3 worm cellular contexts compared by ENCODE assay signal in the genomic region with DNA sequence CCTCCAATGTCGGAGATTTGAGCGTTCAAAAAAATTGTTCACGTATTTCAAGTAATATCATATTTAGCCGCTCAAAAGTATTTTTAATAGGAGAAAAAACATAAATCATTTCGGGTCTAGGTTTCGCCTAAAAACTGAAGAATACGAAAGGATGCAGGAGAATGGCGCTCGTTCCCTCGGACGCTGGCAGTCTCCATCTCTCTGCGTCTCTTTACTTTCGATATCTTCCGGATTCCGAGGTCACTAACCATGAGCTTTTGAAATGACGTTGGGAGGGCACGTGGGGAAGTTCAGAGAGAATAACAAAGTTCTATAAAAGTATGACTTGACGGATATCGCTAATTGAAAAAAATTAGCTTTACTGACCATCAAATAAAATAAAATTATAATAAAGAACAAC.
TF ChIP-seq lines count a peak whose summit lies in the region.

No protein-coding gene starts in this region.

TF ChIP-seq in whole organism, L1 larva, 84 proteins besides CTCF, POLR2A, EP300 and RAD21 (continued from another document):
- TF ChIP-seq ceh-88 (GFP tag; IDR thresholded peaks at IDR 0.05; lab: Robert Waterston, UW) (no peak), nhr-71 (tag; optimal IDR thresholded peaks at IDR 0.05; lab: Kevin White, UChicago) (peak; percentile 47), ceh-63 (GFP tag; optimal IDR thresholded peaks at IDR 0.05; lab: Kevin White, UChicago) (no peak), lsy-2 (tag; optimal IDR thresholded peaks at IDR 0.05; lab: Kevin White, UChicago) (peak; percentile 30 to 41), lin-14 (GFP tag; optimal IDR thresholded peaks at IDR 0.05; lab: Kevin White, UChicago) (peak; percentile 77), blmp-1 (tag; optimal IDR thresholded peaks at IDR 0.05; lab: Kevin White, UChicago) (peak; percentile 70), unc-86 (tag; optimal IDR thresholded peaks at IDR 0.05; lab: Kevin White, UChicago) (peak; percentile 1), mdl-1 (tag; optimal IDR thresholded peaks at IDR 0.05; lab: Kevin White, UChicago) (peak in 1 of 2 experiments; percentile 49), efl-1 (optimal IDR thresholded peaks at IDR 0.05; lab: Kevin White, UChicago) (peak; percentile 3 to 35), efl-1 (GFP tag; optimal IDR thresholded peaks at IDR 0.05 in 1 of 2; lab: Kevin White, UChicago) (peak; percentile 41 to 84)

TF ChIP-seq in whole organism, L4 larva, 104 proteins besides CTCF, POLR2A, EP300 and RAD21 (continued from another document):
- no peak for TF ChIP-seq dmd-9 (GFP tag; IDR thresholded peaks at IDR 0.05; lab: Robert Waterston, UW)
- TF ChIP-seq zfp-3 (GFP tag; conservative IDR thresholded peaks at IDR 0.05; lab: Robert Waterston, UW), result no peak
- no peak for TF ChIP-seq mxl-2 (GFP tag; conservative IDR thresholded peaks at IDR 0.05; lab: Robert Waterston, UW)
- peak; percentile 3 for TF ChIP-seq mep-1 (tag; optimal IDR thresholded peaks at IDR 0.05; lab: Kevin White, UChicago)
- TF ChIP-seq zip-11 (GFP tag; IDR thresholded peaks at IDR 0.05; lab: Robert Waterston, UW), result no peak
- TF ChIP-seq mes-2 (tag; optimal IDR thresholded peaks at IDR 0.05; lab: Kevin White, UChicago; ENCODE audit: poor library complexity, severe bottlenecking), result no peak
- peak; percentile 4 for TF ChIP-seq mxl-3 (GFP tag; optimal IDR thresholded peaks at IDR 0.05; lab: Kevin White, UChicago)
- TF ChIP-seq unc-130 (GFP tag; optimal IDR thresholded peaks at IDR 0.05; lab: Kevin White, UChicago), result no peak
- no peak for TF ChIP-seq ces-1 (GFP tag; optimal IDR thresholded peaks at IDR 0.05; lab: Kevin White, UChicago)
- no peak for TF ChIP-seq nhr-42 (GFP tag; IDR thresholded peaks at IDR 0.05; lab: Robert Waterston, UW)
- peak; percentile 24 to 76 for TF ChIP-seq mdl-1 (tag; optimal IDR thresholded peaks at IDR 0.05; lab: Kevin White, UChicago)
- no peak for TF ChIP-seq Y105C5A.15 (GFP tag; IDR thresholded peaks at IDR 0.05; lab: Robert Waterston, UW)
- TF ChIP-seq snpc-4 (tag; optimal IDR thresholded peaks at IDR 0.05; lab: Kevin White, UChicago), result no peak
- TF ChIP-seq dmd-8 (GFP tag; IDR thresholded peaks at IDR 0.05; lab: Robert Waterston, UW), result no peak
TF ChIP-seq in whole organism, L4 larva: peak in this region for 10.

TF ChIP-seq in whole organism, young adult, 124 proteins besides CTCF, POLR2A, EP300 and RAD21 (continued from another document):
- TF ChIP-seq Y56A3A.18 (GFP tag; IDR thresholded peaks at IDR 0.05; lab: Robert Waterston, UW) (no peak), zfh-2 (GFP tag; conservative IDR thresholded peaks at IDR 0.05; lab: Robert Waterston, UW) (0 out of 2 replicates have a peak, but pooled peaks have one; percentile 30), rec-8 (tag; optimal IDR thresholded peaks at IDR 0.05; lab: Kevin White, UChicago) (no peak), him-1 (tag; optimal IDR thresholded peaks at IDR 0.05; lab: Kevin White, UChicago) (no peak), ceh-100 (GFP tag; IDR thresholded peaks at IDR 0.05; lab: Robert Waterston, UW) (0 out of 2 replicates have a peak, but pooled peaks have one; percentile 30), ekl-4 (GFP tag; IDR thresholded peaks at IDR 0.05; lab: Robert Waterston, UW) (peak; percentile 62; the same call in 1 of the 2 replicates), hrde-1 (tag; optimal IDR thresholded peaks at IDR 0.05; lab: Kevin White, UChicago; ENCODE audit: borderline replicate concordance) (peak; percentile 23), F57A8.1 (GFP tag; optimal IDR thresholded peaks at IDR 0.05; lab: Kevin White, UChicago) (no peak), mxl-1 (tag; optimal IDR thresholded peaks at IDR 0.05; lab: Kevin White, UChicago) (no peak), hmg-1.2 (GFP tag; IDR thresholded peaks at IDR 0.05; lab: Robert Waterston, UW) (peak; percentile 41; the same call in 1 of the 2 replicates), xnd-1 (tag; optimal IDR thresholded peaks at IDR 0.05; lab: Kevin White, UChicago) (peak; percentile 35), unc-130 (GFP tag; optimal IDR thresholded peaks at IDR 0.05; lab: Kevin White, UChicago) (no peak), ccch-3 (GFP tag; optimal IDR thresholded peaks at IDR 0.05; lab: Kevin White, UChicago) (no peak), attf-5 (GFP tag; optimal IDR thresholded peaks at IDR 0.05; lab: Kevin White, UChicago) (no peak), lin-26 (GFP tag; IDR thresholded peaks at IDR 0.05; lab: Robert Waterston, UW) (0 out of 2 replicates have a peak, but pooled peaks have one; percentile 23), tbp1 (GFP tag; optimal IDR thresholded peaks at IDR 0.05; lab: Kevin White, UChicago) (peak; percentile 12), lin-35 (GFP tag; optimal IDR thresholded peaks at IDR 0.05; lab: Kevin White, UChicago) (peak in 1 of 3 experiments; percentile 25), F33H1.4 (GFP tag; IDR thresholded peaks at IDR 0.05; lab: Robert Waterston, UW) (0 out of 2 replicates have a peak, but pooled peaks have one; percentile 13), efl-1 (GFP tag; optimal IDR thresholded peaks at IDR 0.05; lab: Kevin White, UChicago) (peak; percentile 19), madf-8 (GFP tag; conservative IDR thresholded peaks at IDR 0.05; lab: Robert Waterston, UW) (peak; percentile 46), tlf-1 (GFP tag; optimal IDR thresholded peaks at IDR 0.05; lab: Kevin White, UChicago) (peak; percentile 22), B0336.3 (GFP tag; IDR thresholded peaks at IDR 0.05; lab: Robert Waterston, UW) (peak; percentile 68), rcor-1 (GFP tag; IDR thresholded peaks at IDR 0.05; lab: Robert Waterston, UW) (0 out of 2 replicates have a peak, but pooled peaks have one; percentile 7), F10E7.11 (tag; optimal IDR thresholded peaks at IDR 0.05; lab: Kevin White, UChicago) (no peak), aptf-3 (GFP tag; IDR thresholded peaks at IDR 0.05; lab: Robert Waterston, UW) (no peak), cebp-2 (GFP tag; IDR thresholded peaks at IDR 0.05; lab: Robert Waterston, UW) (no peak), chd-7 (tag; optimal IDR thresholded peaks at IDR 0.05; lab: Kevin White, UChicago) (no peak), akir-1 (GFP tag; optimal IDR thresholded peaks at IDR 0.05; lab: Kevin White, UChicago) (no peak), madf-3 (GFP tag; IDR thresholded peaks at IDR 0.05; lab: Robert Waterston, UW) (peak; percentile 48; the same call in 1 of the 2 replicates), lin-40 (tag; optimal IDR thresholded peaks at IDR 0.05; lab: Kevin White, UChicago) (no peak), Y53G8AR.9 (GFP tag; conservative IDR thresholded peaks at IDR 0.05; lab: Robert Waterston, UW) (peak; percentile 79), aptf-2 (GFP tag; conservative IDR thresholded peaks at IDR 0.05; lab: Robert Waterston, UW) (no peak), pha-4 (tag; optimal IDR thresholded peaks at IDR 0.05; lab: Kevin White, UChicago) (no peak), mel-28 (tag; optimal IDR thresholded peaks at IDR 0.05; lab: Kevin White, UChicago; ENCODE audit: borderline replicate concordance) (no peak), lag-1 (GFP tag; IDR thresholded peaks at IDR 0.05; lab: Robert Waterston, UW) (no peak), nhr-80 (tag; optimal IDR thresholded peaks at IDR 0.05; lab: Kevin White, UChicago) (no peak), nhr-90 (tag; optimal IDR thresholded peaks at IDR 0.05; lab: Kevin White, UChicago) (no peak), snpc-4 (GFP tag; optimal IDR thresholded peaks at IDR 0.05; lab: Kevin White, UChicago) (no peak), snpc-4 (tag; optimal IDR thresholded peaks at IDR 0.05; lab: Kevin White, UChicago) (no peak), lin-54 (GFP tag; optimal IDR thresholded peaks at IDR 0.05; lab: Kevin White, UChicago) (peak; percentile 59), snpc-3.4 (tag; optimal IDR thresholded peaks at IDR 0.05; lab: Kevin White, UChicago) (peak; percentile 54), sptf-2 (GFP tag; optimal IDR thresholded peaks at IDR 0.05; lab: Kevin White, UChicago) (no peak), die-1 (tag; optimal IDR thresholded peaks at IDR 0.05; lab: Kevin White, UChicago) (no peak), sdz-38 (tag; optimal IDR thresholded peaks at IDR 0.05; lab: Kevin White, UChicago) (no peak), Y79H2A.3 (GFP tag; conservative IDR thresholded peaks at IDR 0.05; lab: Robert Waterston, UW) (no peak; the same call in 1 of the 2 replicates), F49E8.2 (tag; optimal IDR thresholded peaks at IDR 0.05; lab: Kevin White, UChicago; ENCODE audit: insufficient read depth) (peak; percentile 23), F39B2.1 (GFP tag; IDR thresholded peaks at IDR 0.05; lab: Robert Waterston, UW) (no peak), B0261.1 (tag; optimal IDR thresholded peaks at IDR 0.05; lab: Kevin White, UChicago) (no peak)
